Worm (Caenorhabditis elegans) whole organism, young adult: ENCODE measurements around the gene ZK105.13.

Source experiments
- B0019.2 ChIP-seq: fragments of 200-800 bp; sonication (Bioruptor generic); conservative IDR thresholded peaks from 2 replicates; pipeline ENCODE4 v1.3.6; 2022; ENCODE audit warnings: missing genetic modification reagents, missing genetic modification characterization, missing compliant biosample characterization
- B0261.1 ChIP-seq: sonication (generic microtip); optimal IDR thresholded peaks from 2 replicates; lab custom pipeline; 2016; ENCODE audit warnings: mild to moderate bottlenecking, missing genetic modification characterization, moderate library complexity, missing compliant biosample characterization
- B0336.3 ChIP-seq: fragments of 200-800 bp; sonication (Bioruptor generic); IDR thresholded peaks from 2 replicates; pipeline ENCODE4 v1.3.6; 2022; ENCODE audit warnings: missing genetic modification characterization, missing compliant biosample characterization
- C06A6.2 ChIP-seq: fragments of 200-800 bp; sonication (Bioruptor generic); conservative IDR thresholded peaks from 2 replicates; pipeline ENCODE4 v1.3.6; 2022; ENCODE audit warnings: missing genetic modification characterization, missing compliant biosample characterization
- F23B12.7 ChIP-seq: sonication (generic microtip); optimal IDR thresholded peaks from 2 replicates; lab custom pipeline; 2017; ENCODE audit warnings: missing genetic modification characterization, mild to moderate bottlenecking, missing compliant biosample characterization, antibody characterized with exemption, moderate library complexity; ENCODE audit not compliant: insufficient read depth
- F49E8.2 ChIP-seq: sonication (generic microtip); optimal IDR thresholded peaks from 3 replicates; lab custom pipeline; 2017; ENCODE audit warnings: missing genetic modification characterization, mild to moderate bottlenecking, missing compliant biosample characterization, antibody characterized with exemption, moderate library complexity; ENCODE audit not compliant: insufficient read depth
- F57A8.1 ChIP-seq: fragments of 200-800 bp; sonication (Bioruptor generic); optimal IDR thresholded peaks from 2 replicates; lab custom pipeline; 2018; ENCODE audit warnings: mild to moderate bottlenecking, missing genetic modification characterization, moderate library complexity, missing compliant biosample characterization
- F57C9.4 ChIP-seq: sonication (generic microtip); optimal IDR thresholded peaks from 2 replicates; lab custom pipeline; 2017; ENCODE audit warnings: mild to moderate bottlenecking, missing genetic modification characterization, missing compliant biosample characterization
- Y56A3A.18 ChIP-seq: fragments of 200-800 bp; sonication (Bioruptor generic); IDR thresholded peaks from 2 replicates; pipeline ENCODE4 v1.3.6; 2022; ENCODE audit warnings: missing genetic modification reagents, missing genetic modification characterization, missing compliant biosample characterization
- Y79H2A.3 ChIP-seq: fragments of 200-800 bp; sonication (Bioruptor generic); conservative IDR thresholded peaks from 2 replicates; pipeline ENCODE4 v1.3.6; 2022; ENCODE audit warnings: missing genetic modification reagents, missing genetic modification characterization, missing compliant biosample characterization
- Y95B8A.8 ChIP-seq: fragments of 200-800 bp; sonication (Bioruptor generic); IDR thresholded peaks from 2 replicates; pipeline ENCODE4 v1.3.6; 2022; ENCODE audit warnings: missing genetic modification reagents, missing genetic modification characterization, missing compliant biosample characterization
- atf-7 ChIP-seq: sonication (generic microtip); optimal IDR thresholded peaks from 2 replicates; lab custom pipeline; 2017; ENCODE audit warnings: mild to moderate bottlenecking, missing genetic modification characterization, missing compliant biosample characterization
- athp-1 ChIP-seq: sonication (generic microtip); optimal IDR thresholded peaks from 2 replicates; lab custom pipeline; 2017; ENCODE audit warnings: mild to moderate bottlenecking, missing genetic modification characterization, missing compliant biosample characterization
- attf-3 ChIP-seq: fragments of 200-800 bp; sonication (Bioruptor generic); conservative IDR thresholded peaks from 2 replicates; pipeline ENCODE4 v1.3.6; 2022; ENCODE audit warnings: missing genetic modification reagents, missing genetic modification characterization, missing compliant biosample characterization
- attf-5 ChIP-seq: fragments of 200-800 bp; sonication (Bioruptor generic); optimal IDR thresholded peaks from 2 replicates; lab custom pipeline; 2018; ENCODE audit warnings: mild to moderate bottlenecking, missing genetic modification characterization, missing compliant biosample characterization
- attf-6 ChIP-seq: fragments of 200-800 bp; sonication (Bioruptor generic); IDR thresholded peaks from 2 replicates; pipeline ENCODE4 v1.3.6; 2022; ENCODE audit warnings: missing genetic modification reagents, missing genetic modification characterization, missing compliant biosample characterization
- cebp-2 ChIP-seq: fragments of 200-800 bp; sonication (Bioruptor generic); IDR thresholded peaks from 2 replicates; pipeline ENCODE4 v1.3.6; 2022; ENCODE audit warnings: missing genetic modification characterization, missing compliant biosample characterization
- ceh-27 ChIP-seq: fragments of 200-800 bp; sonication (Bioruptor generic); optimal IDR thresholded peaks from 2 replicates; lab custom pipeline; 2018; ENCODE audit warnings: mild to moderate bottlenecking, missing genetic modification characterization, moderate library complexity, missing compliant biosample characterization
- ceh-91 ChIP-seq: fragments of 200-800 bp; sonication (Bioruptor generic); IDR thresholded peaks from 2 replicates; pipeline ENCODE4 v1.3.6; 2022; ENCODE audit warnings: missing genetic modification reagents, missing genetic modification characterization, missing compliant biosample characterization
- dox-1 ChIP-seq: fragments of 200-800 bp; sonication (Bioruptor generic); IDR thresholded peaks from 2 replicates; pipeline ENCODE4 v1.3.6; 2022; ENCODE audit warnings: missing genetic modification reagents, missing genetic modification characterization, missing compliant biosample characterization
- dpl-1 ChIP-seq: fragments of 150-350 bp; optimal IDR thresholded peaks from 2 replicates; lab custom pipeline; 2014; ENCODE audit warnings: missing biosample characterization, missing genetic modification reagents, missing genetic modification characterization
- efl-1 ChIP-seq: fragments of 150-350 bp; optimal IDR thresholded peaks from 2 replicates; lab custom pipeline; 2014; ENCODE audit warnings: missing biosample characterization, missing genetic modification reagents, missing genetic modification characterization
- egl-18 ChIP-seq: fragments of 200-800 bp; sonication (Bioruptor generic); IDR thresholded peaks from 2 replicates; pipeline ENCODE4 v1.3.6; 2022; ENCODE audit warnings: missing genetic modification reagents, missing genetic modification characterization, missing compliant biosample characterization
- egl-44 ChIP-seq: fragments of 200-800 bp; sonication (Bioruptor generic); IDR thresholded peaks from 2 replicates; pipeline ENCODE4 v1.3.6; 2022; ENCODE audit warnings: missing genetic modification reagents, missing genetic modification characterization, missing compliant biosample characterization
- fkh-3 ChIP-seq: sonication (generic microtip); optimal IDR thresholded peaks from 2 replicates; lab custom pipeline; 2016; ENCODE audit warnings: mild to moderate bottlenecking, missing genetic modification characterization, missing compliant biosample characterization
- him-1 ChIP-seq: sonication (generic microtip); optimal IDR thresholded peaks from 2 replicates; lab custom pipeline; 2016; ENCODE audit warnings: missing genotype, missing genetic modification reagents, missing genetic modification characterization, missing compliant biosample characterization
- hmg-1.2 ChIP-seq: fragments of 200-800 bp; sonication (Bioruptor generic); IDR thresholded peaks from 2 replicates; pipeline ENCODE4 v1.3.6; 2022; ENCODE audit warnings: missing genetic modification reagents, missing genetic modification characterization, missing compliant biosample characterization
- hrde-1 ChIP-seq: sonication (generic microtip); optimal IDR thresholded peaks from 2 replicates; lab custom pipeline; 2016; ENCODE audit warnings: missing genetic modification characterization, mild to moderate bottlenecking, missing compliant biosample characterization, moderate library complexity, missing genotype, missing genetic modification reagents, borderline replicate concordance
- hsf-1 ChIP-seq: fragments of 200-800 bp; sonication (Bioruptor generic); IDR thresholded peaks from 2 replicates; pipeline ENCODE4 v1.3.6; 2022; ENCODE audit warnings: missing genetic modification reagents, missing genetic modification characterization, missing compliant biosample characterization
- lin-40 ChIP-seq: sonication (generic microtip); optimal IDR thresholded peaks from 2 replicates; lab custom pipeline; 2016; ENCODE audit warnings: missing genetic modification characterization, mild to moderate bottlenecking, missing compliant biosample characterization, missing genotype, missing genetic modification reagents
- lir-1 ChIP-seq: fragments of 200-800 bp; sonication (Bioruptor generic); conservative IDR thresholded peaks from 2 replicates; pipeline ENCODE4 v1.3.6; 2022; ENCODE audit warnings: missing genetic modification reagents, missing genetic modification characterization, missing compliant biosample characterization
- lsy-27 ChIP-seq: sonication (generic microtip); optimal IDR thresholded peaks from 2 replicates; lab custom pipeline; 2017; ENCODE audit warnings: missing genetic modification characterization, mild to moderate bottlenecking, missing compliant biosample characterization, antibody characterized with exemption, missing genotype, borderline replicate concordance; ENCODE audit not compliant: insufficient read depth
- madf-10 ChIP-seq: sonication (generic microtip); optimal IDR thresholded peaks from 2 replicates; lab custom pipeline; 2016; ENCODE audit warnings: mild to moderate bottlenecking, missing genetic modification characterization, missing compliant biosample characterization
- madf-8 ChIP-seq: fragments of 200-800 bp; sonication (Bioruptor generic); conservative IDR thresholded peaks from 2 replicates; pipeline ENCODE4 v1.3.6; 2022; ENCODE audit warnings: missing genetic modification reagents, missing genetic modification characterization, missing compliant biosample characterization
- mcd-1 ChIP-seq: fragments of 200-800 bp; sonication (Bioruptor generic); IDR thresholded peaks from 2 replicates; pipeline ENCODE4 v1.3.6; 2022; ENCODE audit warnings: missing genetic modification reagents, missing genetic modification characterization, missing compliant biosample characterization
- nfyb-1 ChIP-seq: fragments of 200-800 bp; sonication (Bioruptor generic); IDR thresholded peaks from 2 replicates; pipeline ENCODE4 v1.3.6; 2022; ENCODE audit warnings: missing genetic modification reagents, missing genetic modification characterization, missing compliant biosample characterization
- nhr-90 ChIP-seq: sonication (generic microtip); optimal IDR thresholded peaks from 2 replicates; lab custom pipeline; 2016; ENCODE audit warnings: missing genotype, mild to moderate bottlenecking, missing genetic modification characterization, missing compliant biosample characterization
- pbrm-1 ChIP-seq: fragments of 200-800 bp; sonication (Bioruptor generic); IDR thresholded peaks from 2 replicates; pipeline ENCODE4 v1.3.6; 2022; ENCODE audit warnings: missing genetic modification reagents, missing genetic modification characterization, missing compliant biosample characterization
- pha-4 ChIP-seq: fragments of 150-350 bp; sonication (generic microtip); optimal IDR thresholded peaks from 2 replicates; lab custom pipeline; 2014; ENCODE audit warnings: missing biosample characterization, missing genetic modification reagents, missing genetic modification characterization
- repo-1 ChIP-seq: sonication (generic microtip); optimal IDR thresholded peaks from 2 replicates; lab custom pipeline; 2017; ENCODE audit warnings: mild to moderate bottlenecking, missing genetic modification characterization, missing compliant biosample characterization
- sdz-38 ChIP-seq: sonication (generic microtip); optimal IDR thresholded peaks from 2 replicates; lab custom pipeline; 2016; ENCODE audit warnings: missing genotype, missing genetic modification characterization, missing compliant biosample characterization
- sea-2 ChIP-seq: fragments of 200-800 bp; sonication (Bioruptor generic); IDR thresholded peaks from 2 replicates; pipeline ENCODE4 v1.3.6; 2022; ENCODE audit warnings: missing genetic modification characterization, missing compliant biosample characterization
- snpc-1.1 ChIP-seq: sonication (generic microtip); optimal IDR thresholded peaks from 2 replicates; lab custom pipeline; 2017; ENCODE audit warnings: missing genetic modification characterization, mild to moderate bottlenecking, missing compliant biosample characterization, antibody characterized with exemption, moderate library complexity, missing genotype, missing genetic modification reagents; ENCODE audit not compliant: insufficient read depth
- sptf-2 ChIP-seq: fragments of 200-800 bp; sonication (Bioruptor generic); optimal IDR thresholded peaks from 2 replicates; lab custom pipeline; 2018; ENCODE audit warnings: mild to moderate bottlenecking, missing genetic modification characterization, missing compliant biosample characterization
- tbp1 ChIP-seq: fragments of 200-800 bp; sonication (Bioruptor generic); optimal IDR thresholded peaks from 2 replicates; lab custom pipeline; 2018; ENCODE audit warnings: mild to moderate bottlenecking, missing genetic modification characterization, missing compliant biosample characterization
- tlf-1 ChIP-seq: fragments of 200-800 bp; sonication (Bioruptor generic); optimal IDR thresholded peaks from 2 replicates; lab custom pipeline; 2018; ENCODE audit warnings: mild to moderate bottlenecking, missing genetic modification characterization, missing compliant biosample characterization
- unc-62 ChIP-seq: fragments of 150-350 bp; optimal IDR thresholded peaks from 2 replicates; lab custom pipeline; 2014; ENCODE audit warnings: missing biosample characterization, missing genetic modification reagents, missing genetic modification characterization
- xnd-1 ChIP-seq: sonication (generic microtip); optimal IDR thresholded peaks from 2 replicates; lab custom pipeline; 2016; ENCODE audit warnings: missing genotype, missing genetic modification reagents, missing genetic modification characterization, missing compliant biosample characterization
- ztf-26 ChIP-seq: sonication (generic microtip); optimal IDR thresholded peaks from 2 replicates; lab custom pipeline; 2017; ENCODE audit warnings: missing genetic modification characterization, missing compliant biosample characterization

The ZK105.13 gene

DNA sequence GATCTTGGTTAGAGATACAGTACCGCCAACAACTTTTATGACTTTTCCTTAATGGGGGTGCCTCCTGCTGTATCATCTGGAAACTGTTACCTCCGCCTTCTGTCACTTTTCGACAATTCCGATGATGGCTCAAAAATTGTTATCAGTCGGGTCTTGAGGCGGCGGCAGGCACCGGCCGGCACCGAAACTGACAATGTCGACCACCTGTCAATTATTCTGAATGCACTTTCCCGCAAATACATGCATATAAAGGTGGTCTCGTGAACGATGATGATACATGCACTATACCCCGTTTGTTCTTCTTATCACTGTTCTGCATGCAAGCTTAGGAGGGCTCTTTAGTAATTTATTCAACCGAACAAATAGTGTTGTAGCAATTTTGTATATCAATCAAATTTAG, 31.1 kb upstream of the ZK105.13 start (continued):
- TF ChIP-seq cebp-2 (GFP tag; lab: Robert Waterston, UW) (no peak), lir-1 (GFP tag; lab: Robert Waterston, UW) (0 out of 2 replicates have a peak, but pooled peaks have one; percentile 11), mcd-1 (GFP tag; lab: Robert Waterston, UW) (0 out of 2 replicates have a peak, but pooled peaks have one; percentile 28), attf-3 (GFP tag; lab: Robert Waterston, UW) (no peak), F49E8.2 (tag; lab: Kevin White, UChicago) (no peak), hmg-1.2 (GFP tag; lab: Robert Waterston, UW) (no peak), B0336.3 (GFP tag; lab: Robert Waterston, UW) (0 out of 2 replicates have a peak, but pooled peaks have one; percentile 33), Y95B8A.8 (GFP tag; lab: Robert Waterston, UW) (no peak), lin-40 (tag; lab: Kevin White, UChicago) (peak; percentile 35), egl-18 (GFP tag; lab: Robert Waterston, UW) (no peak), nhr-90 (tag; lab: Kevin White, UChicago) (peak; percentile 3), snpc-1.1 (no peak), tbp1 (peak; percentile 59), sea-2 (no peak), Y79H2A.3 (GFP tag; lab: Robert Waterston, UW) (no peak), pbrm-1 (GFP tag; lab: Robert Waterston, UW) (no peak), repo-1 (tag; lab: Kevin White, UChicago) (peak; percentile 54), sdz-38 (tag; lab: Kevin White, UChicago) (no peak), F23B12.7 (no peak), attf-6 (GFP tag; lab: Robert Waterston, UW) (no peak), hrde-1 (tag; lab: Kevin White, UChicago) (no peak), pha-4 (no peak), C06A6.2 (no peak; the same call in 1 of the 2 replicates), efl-1 (GFP tag; lab: Kevin White, UChicago) (no peak), madf-10 (tag; lab: Kevin White, UChicago) (peak; percentile 11), F57A8.1 (no peak), dpl-1 (GFP tag; lab: Kevin White, UChicago) (no peak), B0261.1 (tag; lab: Kevin White, UChicago) (no peak), hsf-1 (no peak), attf-5 (GFP tag; lab: Kevin White, UChicago) (no peak), egl-44 (GFP tag; lab: Robert Waterston, UW) (peak; percentile 70; the same call in 1 of the 2 replicates), him-1 (tag; lab: Kevin White, UChicago) (no peak), unc-62 (GFP tag; lab: Kevin White, UChicago) (peak; percentile 98), F57C9.4 (tag; lab: Kevin White, UChicago) (no peak), tlf-1 (GFP tag; lab: Kevin White, UChicago) (no peak), ztf-26 (tag; lab: Kevin White, UChicago) (no peak), ceh-91 (GFP tag; lab: Robert Waterston, UW) (no peak), Y56A3A.18 (GFP tag; lab: Robert Waterston, UW) (no peak), fkh-3 (tag; lab: Kevin White, UChicago) (no peak), dox-1 (peak; percentile 87), xnd-1 (tag; lab: Kevin White, UChicago) (no peak), ceh-27 (GFP tag; lab: Kevin White, UChicago) (no peak), sptf-2 (GFP tag; lab: Kevin White, UChicago) (no peak), atf-7 (tag; lab: Kevin White, UChicago) (peak; percentile 72), madf-8 (GFP tag; lab: Robert Waterston, UW) (no peak), nfyb-1 (GFP tag; lab: Robert Waterston, UW) (peak; percentile 20; the same call in 1 of the 2 replicates), athp-1 (tag; lab: Kevin White, UChicago) (no peak), lsy-27 (no peak), B0019.2 (GFP tag; lab: Robert Waterston, UW) (no peak)
